Fruit fly (Drosophila melanogaster): Measurements from ENCODE around the gene Ncc69.

Ncc69 gene

dm6 chr3L:12408513-12409320 is 17.5 kb upstream of the Ncc69 start (continued):
- peak; percentile 49 for TF ChIP-seq Hr38 (GFP tag; optimal IDR thresholded peaks at IDR 0.05)
- peak; percentile 44 for TF ChIP-seq Ets96B (tag; optimal IDR thresholded peaks at IDR 0.05)
- TF ChIP-seq CG6276 (GFP tag; optimal IDR thresholded peaks at IDR 0.05), result peak; percentile 94
- TF ChIP-seq Smox (GFP tag; optimal IDR thresholded peaks at IDR 0.05), result peak; percentile 47
- TF ChIP-seq vri (GFP tag; optimal IDR thresholded peaks at IDR 0.05), result peak; percentile 99
- peak; percentile 72 for TF ChIP-seq fkh (GFP tag; optimal IDR thresholded peaks at IDR 0.05)
- TF ChIP-seq CG15336 (GFP tag; IDR thresholded peaks at IDR 0.05), result peak; percentile 76
- TF ChIP-seq CG34406 (GFP tag; optimal IDR thresholded peaks at IDR 0.05), result no peak
- TF ChIP-seq svp (GFP tag), result peak; percentile 94
- peak; percentile 68 for TF ChIP-seq CG10669 (GFP tag; optimal IDR thresholded peaks at IDR 0.05)
- TF ChIP-seq CG7368 (GFP tag; optimal IDR thresholded peaks at IDR 0.05), result peak; percentile 72
- TF ChIP-seq CG10631 (GFP tag; optimal IDR thresholded peaks at IDR 0.05), result peak; percentile 27
- peak; percentile 41 for TF ChIP-seq fd85E (GFP tag; optimal IDR thresholded peaks at IDR 0.05)
- peak; percentile 85 for TF ChIP-seq Lpt (GFP tag; optimal IDR thresholded peaks at IDR 0.05)
- peak; percentile 85 for TF ChIP-seq spab (GFP tag; optimal IDR thresholded peaks at IDR 0.05)
- TF ChIP-seq Ets21C (GFP tag; optimal IDR thresholded peaks at IDR 0.05), result peak; percentile 50
- TF ChIP-seq Met (GFP tag; optimal IDR thresholded peaks at IDR 0.05), result peak; percentile 58
- peak; percentile 98 to 99 for TF ChIP-seq ss (GFP tag; optimal IDR thresholded peaks at IDR 0.05)
- peak; percentile 79 for TF ChIP-seq CG3919 (GFP tag; optimal IDR thresholded peaks at IDR 0.05)
- TF ChIP-seq CG11762 (GFP tag; optimal IDR thresholded peaks at IDR 0.05; ENCODE audit: insufficient read depth), result peak; percentile 68
- TF ChIP-seq CG6792 (GFP tag; optimal IDR thresholded peaks at IDR 0.05), result peak; percentile 3
- TF ChIP-seq CG4318 (GFP tag; optimal IDR thresholded peaks at IDR 0.05), result no peak
- TF ChIP-seq Sox15 (GFP tag; optimal IDR thresholded peaks at IDR 0.05), result no peak
- TF ChIP-seq Hr39 (GFP tag; optimal IDR thresholded peaks at IDR 0.05), result peak; percentile 49
- TF ChIP-seq CG16779 (tag; optimal IDR thresholded peaks at IDR 0.05), result peak; percentile 94
- peak; percentile 24; the same call in 1 of the 2 replicates for TF ChIP-seq CG11294 (GFP tag; IDR thresholded peaks at IDR 0.05)
- TF ChIP-seq CG9139 (GFP tag; optimal IDR thresholded peaks at IDR 0.05), result peak; percentile 99
- TF ChIP-seq pdm3 (GFP tag; optimal IDR thresholded peaks at IDR 0.05), result peak; percentile 32
- TF ChIP-seq Sox102F (GFP tag; optimal IDR thresholded peaks at IDR 0.05), result peak; percentile 60
- TF ChIP-seq CG6808 (GFP tag; optimal IDR thresholded peaks at IDR 0.05), result peak; percentile 96
- TF ChIP-seq topi (GFP tag; optimal IDR thresholded peaks at IDR 0.05), result peak; percentile 69
- peak; percentile 16 for TF ChIP-seq cyc (GFP tag; optimal IDR thresholded peaks at IDR 0.05)
- TF ChIP-seq net (GFP tag; optimal IDR thresholded peaks at IDR 0.05), result peak; percentile 89

dm6 chr3L:12407779-12408178 is 16.5 kb upstream of the Ncc69 start:
- TF ChIP-seq topi (GFP tag; optimal IDR thresholded peaks at IDR 0.05) (no peak), CG8319 (GFP tag; optimal IDR thresholded peaks at IDR 0.05) (no peak), Hr39 (GFP tag; optimal IDR thresholded peaks at IDR 0.05) (no peak), CG11762 (GFP tag; optimal IDR thresholded peaks at IDR 0.05; ENCODE audit: insufficient read depth) (no peak), dsx (GFP tag; optimal IDR thresholded peaks at IDR 0.05; ENCODE audit: poor library complexity, severe bottlenecking) (no peak), spab (GFP tag; optimal IDR thresholded peaks at IDR 0.05) (no peak), vri (GFP tag; optimal IDR thresholded peaks at IDR 0.05) (no peak), Sox102F (GFP tag; optimal IDR thresholded peaks at IDR 0.05) (no peak), svp (GFP tag) (no peak), CG31627 (GFP tag; optimal IDR thresholded peaks at IDR 0.05) (no peak), CG3919 (GFP tag; optimal IDR thresholded peaks at IDR 0.05) (no peak), Blimp-1 (GFP tag; optimal IDR thresholded peaks at IDR 0.05) (no peak), Lpt (GFP tag; optimal IDR thresholded peaks at IDR 0.05) (no peak), CG15336 (GFP tag; IDR thresholded peaks at IDR 0.05) (no peak), acj6 (GFP tag; optimal IDR thresholded peaks at IDR 0.05) (no peak)
